Worm (Caenorhabditis elegans): Measurements from ENCODE around the gene F47B8.10.

DNA sequence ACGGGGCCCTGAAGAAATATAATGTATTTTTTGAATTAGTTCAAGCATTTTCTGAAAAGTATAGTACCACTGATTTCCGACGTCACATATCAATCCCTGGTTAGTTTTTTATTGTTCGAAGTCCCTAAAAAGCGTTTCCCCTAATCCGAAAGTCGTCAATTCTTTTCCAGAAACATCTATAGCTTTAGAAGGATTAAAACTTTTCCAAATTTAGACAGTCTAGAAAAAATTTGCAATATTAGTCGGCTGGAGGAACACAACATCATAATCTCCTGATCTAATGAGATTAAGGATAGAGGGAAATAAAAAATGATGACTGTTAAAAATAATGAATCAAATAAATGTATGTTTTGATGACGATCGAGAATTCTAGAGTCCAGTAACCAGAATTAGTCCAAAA, 36.3 kb downstream of the F47B8.10 start:
- TF ChIP-seq klf-2 (GFP tag; conservative IDR thresholded peaks at IDR 0.05) (no peak), tab-1 (GFP tag; IDR thresholded peaks at IDR 0.05) (no peak), med-1 (GFP tag; optimal IDR thresholded peaks at IDR 0.05; ENCODE audit: insufficient read depth) (no peak), ztf-29 (GFP tag; IDR thresholded peaks at IDR 0.05) (no peak), flt-1 (GFP tag; IDR thresholded peaks at IDR 0.05) (no peak), ztf-23 (GFP tag; IDR thresholded peaks at IDR 0.05) (no peak), ref-1 (GFP tag; conservative IDR thresholded peaks at IDR 0.05) (no peak), cog-1 (tag; optimal IDR thresholded peaks at IDR 0.05) (no peak), T22C8.4 (GFP tag; IDR thresholded peaks at IDR 0.05) (no peak)

Data from whole organism, midembryonic.